Fruit fly (Drosophila melanogaster): ENCODE data around the gene Rpt3.

DNA sequence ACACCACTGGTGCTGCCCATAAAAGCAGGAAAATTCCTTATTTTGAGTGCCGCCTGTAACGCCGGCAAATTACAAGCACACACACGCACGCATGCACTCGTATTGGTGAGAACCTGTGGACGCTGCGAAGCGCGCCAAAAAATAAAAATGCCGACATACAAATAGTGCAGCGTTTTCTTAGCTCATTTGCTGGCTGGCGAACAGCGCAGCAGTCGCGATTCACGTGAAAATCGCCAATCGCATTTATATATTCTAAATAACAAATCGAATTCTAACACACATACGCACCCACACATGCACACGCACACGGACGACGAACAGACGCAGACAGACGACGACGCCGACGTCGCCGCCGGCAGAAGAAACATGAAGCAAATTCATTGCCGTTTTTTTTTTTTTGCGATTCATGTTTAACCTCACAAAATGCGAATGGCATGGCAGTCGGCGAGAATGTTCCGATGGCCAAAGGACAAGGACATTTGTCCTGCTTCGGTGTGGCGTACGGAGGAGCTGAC is 22.7 kb downstream of the Rpt3 start:
- TF ChIP-seq Max (GFP tag; optimal IDR thresholded peaks at IDR 0.05) (no peak), tin (GFP tag; optimal IDR thresholded peaks at IDR 0.05) (no peak), C15 (GFP tag; IDR thresholded peaks at IDR 0.05) (no peak), CG1024 (GFP tag; IDR thresholded peaks at IDR 0.05) (no peak), CG12299 (tag; optimal IDR thresholded peaks at IDR 0.05) (no peak), CG31224 (GFP tag; IDR thresholded peaks at IDR 0.05) (no peak), z (GFP tag; IDR thresholded peaks at IDR 0.05) (no peak), CG16813 (GFP tag; IDR thresholded peaks at IDR 0.05; ENCODE audit: partially characterized antibody) (no peak), CG7372 (GFP tag; IDR thresholded peaks at IDR 0.05) (no peak), CG15011 (GFP tag; optimal IDR thresholded peaks at IDR 0.05) (no peak), slp2 (GFP tag; optimal IDR thresholded peaks at IDR 0.05) (no peak)
